Worm (Caenorhabditis elegans): ENCODE measurements around the gene str-252.

The str-252 gene

ce11 chrV:13876529-13876928, 39.8 kb upstream of the str-252 start, which contains the start of gene T22G5.1:
Gene T22G5.1, plus strand, starts transcription at chrV:13876829.
- no peak for TF ChIP-seq mep-1 (tag; optimal IDR thresholded peaks at IDR 0.05)
- no peak for TF ChIP-seq unc-62 (GFP tag; optimal IDR thresholded peaks at IDR 0.05)
- TF ChIP-seq ceh-39 (tag; optimal IDR thresholded peaks at IDR 0.05), result no peak
- no peak for TF ChIP-seq cnd-1 (tag; optimal IDR thresholded peaks at IDR 0.05)
- TF ChIP-seq snpc-4 (tag; optimal IDR thresholded peaks at IDR 0.05), result no peak
- TF ChIP-seq blmp-1 (tag; optimal IDR thresholded peaks at IDR 0.05), result no peak
- TF ChIP-seq sptf-1 (tag; optimal IDR thresholded peaks at IDR 0.05), result no peak
- TF ChIP-seq lsy-2 (tag; optimal IDR thresholded peaks at IDR 0.05), result no peak
- no peak for TF ChIP-seq mab-5 (tag; optimal IDR thresholded peaks at IDR 0.05)
- TF ChIP-seq nhr-76 (tag; optimal IDR thresholded peaks at IDR 0.05), result no peak
- no peak for TF ChIP-seq sem-2 (GFP tag; optimal IDR thresholded peaks at IDR 0.05)

ce11 chrV:13878226-13878625, 38.1 kb upstream of the str-252 start:
- TF ChIP-seq nhr-2 (tag; optimal IDR thresholded peaks at IDR 0.05) (no peak), blmp-1 (tag; optimal IDR thresholded peaks at IDR 0.05) (no peak), ces-1 (GFP tag; optimal IDR thresholded peaks at IDR 0.05) (no peak), tbx-8 (GFP tag; optimal IDR thresholded peaks at IDR 0.05) (no peak), flh-1 (GFP tag; optimal IDR thresholded peaks at IDR 0.05) (no peak), elt-1 (tag; optimal IDR thresholded peaks at IDR 0.05; ENCODE audit: borderline replicate concordance, insufficient read depth) (no peak), sptf-1 (tag; optimal IDR thresholded peaks at IDR 0.05) (no peak), mep-1 (tag; optimal IDR thresholded peaks at IDR 0.05) (no peak)

- TF ChIP-seq ztf-11 (tag; optimal IDR thresholded peaks at IDR 0.05) (no peak), elt-1 (tag; optimal IDR thresholded peaks at IDR 0.05; ENCODE audit: borderline replicate concordance, insufficient read depth) (no peak), ham-2 (GFP tag; optimal IDR thresholded peaks at IDR 0.05) (no peak), nhr-2 (tag; optimal IDR thresholded peaks at IDR 0.05) (no peak)
Observed at ce11 chrV:13879241-13879640, 37.1 kb upstream of the str-252 start, which contains the start of gene lbp-7. Gene lbp-7, plus strand, starts transcription at chrV:13879552.

- TF ChIP-seq hlh-1 (tag; optimal IDR thresholded peaks at IDR 0.05) (peak; percentile 3), drap-1 (GFP tag; optimal IDR thresholded peaks at IDR 0.05) (no peak)
Observed at ce11 chrV:13880163-13880562, 36.1 kb upstream of the str-252 start.

ce11 chrV:13880607-13881006, 35.7 kb upstream of the str-252 start, which contains the start of gene T22G5.3:
Gene T22G5.3, plus strand, starts transcription at chrV:13880907.
- TF ChIP-seq ham-2 (GFP tag; optimal IDR thresholded peaks at IDR 0.05), result no peak
- TF ChIP-seq ceh-43 (GFP tag; optimal IDR thresholded peaks at IDR 0.05), result no peak
- TF ChIP-seq elt-3 (tag; optimal IDR thresholded peaks at IDR 0.05), result no peak
- no peak for TF ChIP-seq flh-1 (GFP tag; optimal IDR thresholded peaks at IDR 0.05)
- TF ChIP-seq pha-4 (tag; optimal IDR thresholded peaks at IDR 0.05), result no peak
- no peak for TF ChIP-seq sptf-1 (tag; optimal IDR thresholded peaks at IDR 0.05)
- no peak for TF ChIP-seq cnd-1 (tag; optimal IDR thresholded peaks at IDR 0.05)

ce11 chrV:13887358-13887757, 28.9 kb upstream of the str-252 start, which contains the start of gene srsx-19:
Gene srsx-19, plus strand, starts transcription at chrV:13887658.
- TF ChIP-seq nhr-76 (tag; optimal IDR thresholded peaks at IDR 0.05) (no peak), drap-1 (GFP tag; optimal IDR thresholded peaks at IDR 0.05) (no peak), unc-120 (tag; optimal IDR thresholded peaks at IDR 0.05; ENCODE audit: poor library complexity, severe bottlenecking) (no peak), nhr-28 (tag; optimal IDR thresholded peaks at IDR 0.05) (no peak), nhr-2 (tag; optimal IDR thresholded peaks at IDR 0.05) (no peak), nhr-237 (tag; optimal IDR thresholded peaks at IDR 0.05) (no peak), cnd-1 (tag; optimal IDR thresholded peaks at IDR 0.05) (no peak), ces-1 (GFP tag; optimal IDR thresholded peaks at IDR 0.05) (no peak), hlh-1 (tag; optimal IDR thresholded peaks at IDR 0.05) (no peak), mep-1 (tag; optimal IDR thresholded peaks at IDR 0.05) (no peak), ham-2 (GFP tag; optimal IDR thresholded peaks at IDR 0.05) (no peak)

- no peak for TF ChIP-seq mls-2 (tag; optimal IDR thresholded peaks at IDR 0.05)
- no peak for TF ChIP-seq nhr-76 (tag; optimal IDR thresholded peaks at IDR 0.05)
- TF ChIP-seq M03D4.4 (tag; optimal IDR thresholded peaks at IDR 0.05), result no peak
- TF ChIP-seq lsy-2 (tag; optimal IDR thresholded peaks at IDR 0.05), result no peak
- no peak for TF ChIP-seq nhr-237 (tag; optimal IDR thresholded peaks at IDR 0.05)
- no peak for TF ChIP-seq nhr-12 (tag; optimal IDR thresholded peaks at IDR 0.05)
- TF ChIP-seq ham-2 (GFP tag; optimal IDR thresholded peaks at IDR 0.05), result no peak
- no peak for TF ChIP-seq lin-32 (GFP tag; optimal IDR thresholded peaks at IDR 0.05)
- no peak for TF ChIP-seq nhr-28 (tag; optimal IDR thresholded peaks at IDR 0.05)
- TF ChIP-seq sptf-1 (tag; optimal IDR thresholded peaks at IDR 0.05), result no peak
- no peak for TF ChIP-seq drap-1 (GFP tag; optimal IDR thresholded peaks at IDR 0.05)
- TF ChIP-seq mab-5 (tag; optimal IDR thresholded peaks at IDR 0.05), result no peak
- no peak for TF ChIP-seq unc-62 (GFP tag; optimal IDR thresholded peaks at IDR 0.05)
- no peak for TF ChIP-seq ceh-43 (GFP tag; optimal IDR thresholded peaks at IDR 0.05)
- no peak for TF ChIP-seq mep-1 (tag; optimal IDR thresholded peaks at IDR 0.05)
- no peak for TF ChIP-seq lin-13 (tag; optimal IDR thresholded peaks at IDR 0.05)
- no peak for TF ChIP-seq ztf-11 (tag; optimal IDR thresholded peaks at IDR 0.05)
- TF ChIP-seq zip-8 (tag; optimal IDR thresholded peaks at IDR 0.05), result no peak
- no peak for TF ChIP-seq hlh-1 (tag; optimal IDR thresholded peaks at IDR 0.05)
Observed at ce11 chrV:13889516-13889915, 26.8 kb upstream of the str-252 start, which contains the start of gene spp-12. Gene spp-12, plus strand, starts transcription at chrV:13889816.
